Worm (Caenorhabditis elegans) whole organism, mixed stage, embryonic: ENCODE results near the gene srbc-84.
"Not testable (repeated sequence)": the region's sequence is repeated elsewhere in the genome, so short reads cannot be mapped to it uniquely, and the experiment has no call there.

ENCODE experiments used
- ceh-39 ChIP-seq: fragments of 150-350 bp; optimal IDR thresholded peaks from 2 replicates; lab custom pipeline; 2014; ENCODE audit warnings: missing biosample characterization, missing genetic modification characterization
- ceh-43 ChIP-seq: fragments of 200-800 bp; sonication (Bioruptor generic); optimal IDR thresholded peaks from 2 replicates; lab custom pipeline; 2018; ENCODE audit warnings: mild to moderate bottlenecking, missing genetic modification characterization, moderate library complexity, missing compliant biosample characterization
- drap-1 ChIP-seq: fragments of 200-800 bp; sonication (Bioruptor generic); optimal IDR thresholded peaks from 3 replicates; lab custom pipeline; 2018; ENCODE audit warnings: mild to moderate bottlenecking, missing genetic modification characterization, missing compliant biosample characterization
- elt-3 ChIP-seq: fragments of 150-350 bp; optimal IDR thresholded peaks from 2 replicates; lab custom pipeline; 2014; ENCODE audit warnings: missing biosample characterization, missing genetic modification characterization
- ham-2 ChIP-seq: fragments of 200-800 bp; sonication (Bioruptor generic); optimal IDR thresholded peaks from 2 replicates; lab custom pipeline; 2018; ENCODE audit warnings: mild to moderate bottlenecking, missing genetic modification characterization, missing compliant biosample characterization
- lin-13 ChIP-seq: fragments of 150-350 bp; optimal IDR thresholded peaks from 2 replicates; lab custom pipeline; 2014; ENCODE audit warnings: missing biosample characterization, missing genetic modification characterization
- lin-32 ChIP-seq: fragments of 200-800 bp; sonication (Bioruptor generic); optimal IDR thresholded peaks from 2 replicates; lab custom pipeline; 2018; ENCODE audit warnings: mild to moderate bottlenecking, missing genetic modification characterization, missing compliant biosample characterization
- lsy-2 ChIP-seq: fragments of 150-350 bp; optimal IDR thresholded peaks from 2 replicates; lab custom pipeline; 2014; ENCODE audit warnings: missing biosample characterization, missing genetic modification characterization
- nhr-12 ChIP-seq: fragments of 150-350 bp; optimal IDR thresholded peaks from 2 replicates; lab custom pipeline; 2014; ENCODE audit warnings: missing biosample characterization, missing genetic modification characterization
- nhr-237 ChIP-seq: fragments of 150-350 bp; optimal IDR thresholded peaks from 2 replicates; lab custom pipeline; 2014; ENCODE audit warnings: missing biosample characterization, missing genetic modification characterization
- nhr-76 ChIP-seq: sonication (generic microtip); optimal IDR thresholded peaks from 2 replicates; lab custom pipeline; 2017; ENCODE audit warnings: missing biosample characterization, missing genetic modification characterization
- pha-4 ChIP-seq: fragments of 150-350 bp; optimal IDR thresholded peaks from 2 replicates; lab custom pipeline; 2018; ENCODE audit warnings: missing biosample characterization, missing genetic modification reagents, missing genetic modification characterization
- snpc-4 ChIP-seq: fragments of 150-350 bp; optimal IDR thresholded peaks from 2 replicates; lab custom pipeline; 2014; ENCODE audit warnings: missing biosample characterization, missing genetic modification characterization
- unc-62 ChIP-seq: fragments of 150-350 bp; optimal IDR thresholded peaks from 2 replicates; lab custom pipeline; 2014; ENCODE audit warnings: missing biosample characterization, missing genetic modification reagents, missing genetic modification characterization

DNA sequence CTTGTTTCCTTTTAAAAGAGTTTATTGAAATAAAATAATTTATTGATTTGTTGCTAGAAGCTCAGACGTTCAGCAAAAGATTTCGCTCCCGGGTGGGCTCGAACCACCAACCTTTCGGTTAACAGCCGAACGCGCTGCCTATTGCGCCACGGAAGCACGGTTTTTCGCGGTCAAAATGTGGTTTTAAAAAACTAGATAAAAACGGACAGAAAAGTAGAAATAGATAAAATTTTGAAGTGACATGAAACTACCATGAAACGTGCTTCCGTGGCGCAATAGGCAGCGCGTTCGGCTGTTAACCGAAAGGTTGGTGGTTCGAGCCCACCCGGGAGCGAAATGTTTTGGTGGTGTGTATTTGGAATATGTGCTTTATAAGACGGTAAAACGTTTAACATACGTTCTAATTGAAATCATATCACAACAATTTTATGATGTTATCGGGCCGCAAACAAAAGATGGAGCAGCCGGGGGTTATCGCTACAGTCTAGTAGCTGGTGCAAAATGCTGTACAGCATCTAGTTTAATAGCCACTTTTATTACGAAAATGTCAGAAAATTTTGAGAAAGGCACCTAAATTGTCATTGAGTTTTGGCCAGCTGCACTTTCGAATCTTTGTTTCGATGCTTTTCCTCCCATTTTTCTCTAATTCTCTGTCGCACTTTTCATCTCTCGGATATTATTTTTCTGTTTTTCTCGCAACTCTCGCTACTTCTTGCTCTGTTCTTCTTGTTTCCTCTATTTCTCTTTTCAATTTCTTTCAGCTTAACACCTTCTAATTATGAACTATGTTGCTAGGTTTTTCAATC lies 39.7 kb downstream of the srbc-84 start, which contains the start of gene slc-9B.2:
- TF ChIP-seq unc-62 (GFP tag; lab: Kevin White, UChicago); nhr-237 (tag; lab: Kevin White, UChicago); lsy-2 (tag; lab: Kevin White, UChicago); lin-13 (tag; lab: Kevin White, UChicago); lin-32 (GFP tag; lab: Kevin White, UChicago); pha-4 (tag; lab: Kevin White, UChicago); nhr-12 (tag; lab: Kevin White, UChicago); nhr-76; drap-1 (GFP tag; lab: Kevin White, UChicago); elt-3 (tag; lab: Kevin White, UChicago); ceh-43; ceh-39 (tag; lab: Kevin White, UChicago); ham-2; snpc-4 (tag; lab: Kevin White, UChicago): not testable (repeated sequence)
